Worm (Caenorhabditis elegans) whole organism, young adult: ENCODE results near the gene ncap-1.
A peak's percentile ranks its signal among the peaks of the same experiment; 100 is the strongest.

Source experiments
- B0261.1 ChIP-seq: sonication (generic microtip); optimal IDR thresholded peaks from 2 replicates; lab custom pipeline; 2016; ENCODE audit warnings: mild to moderate bottlenecking, missing genetic modification characterization, moderate library complexity, missing compliant biosample characterization
- C17E4.6 ChIP-seq: fragments of 200-800 bp; sonication (Bioruptor generic); IDR thresholded peaks from 2 replicates; pipeline ENCODE4 v1.3.6; 2022; ENCODE audit warnings: missing genetic modification reagents, missing genetic modification characterization, missing compliant biosample characterization
- F10E7.11 ChIP-seq: sonication (generic microtip); optimal IDR thresholded peaks from 2 replicates; lab custom pipeline; 2017; ENCODE audit warnings: mild to moderate bottlenecking, missing genetic modification characterization, moderate library complexity, missing compliant biosample characterization
- F23B12.7 ChIP-seq: sonication (generic microtip); optimal IDR thresholded peaks from 2 replicates; lab custom pipeline; 2017; ENCODE audit warnings: missing genetic modification characterization, mild to moderate bottlenecking, missing compliant biosample characterization, antibody characterized with exemption, moderate library complexity; ENCODE audit not compliant: insufficient read depth
- F33H1.4 ChIP-seq: fragments of 200-800 bp; sonication (Bioruptor generic); IDR thresholded peaks from 2 replicates; pipeline ENCODE4 v1.3.6; 2022; ENCODE audit warnings: missing genetic modification reagents, missing genetic modification characterization, missing compliant biosample characterization
- F49E8.2 ChIP-seq: sonication (generic microtip); optimal IDR thresholded peaks from 3 replicates; lab custom pipeline; 2017; ENCODE audit warnings: missing genetic modification characterization, mild to moderate bottlenecking, missing compliant biosample characterization, antibody characterized with exemption, moderate library complexity; ENCODE audit not compliant: insufficient read depth
- F52B5.7 ChIP-seq: sonication (generic microtip); optimal IDR thresholded peaks from 2 replicates; lab custom pipeline; 2016; ENCODE audit warnings: mild to moderate bottlenecking, missing genetic modification characterization, missing compliant biosample characterization
- F55B11.4 ChIP-seq: sonication (generic microtip); optimal IDR thresholded peaks from 2 replicates; lab custom pipeline; 2016; ENCODE audit warnings: missing compliant biosample characterization, missing genetic modification characterization, borderline replicate concordance; ENCODE audit not compliant: insufficient read depth
- T26A5.8 ChIP-seq: sonication (generic microtip); optimal IDR thresholded peaks from 2 replicates; lab custom pipeline; 2016; ENCODE audit warnings: missing genetic modification characterization, missing compliant biosample characterization
- aptf-3 ChIP-seq: fragments of 200-800 bp; sonication (Bioruptor generic); IDR thresholded peaks from 2 replicates; pipeline ENCODE4 v1.3.6; 2022; ENCODE audit warnings: missing genetic modification characterization, missing compliant biosample characterization
- ceh-100 ChIP-seq: fragments of 200-800 bp; sonication (Bioruptor generic); IDR thresholded peaks from 2 replicates; pipeline ENCODE4 v1.3.6; 2022; ENCODE audit warnings: missing genetic modification reagents, missing genetic modification characterization, missing compliant biosample characterization
- chd-7 ChIP-seq: sonication (generic microtip); optimal IDR thresholded peaks from 2 replicates; lab custom pipeline; 2016; ENCODE audit warnings: mild to moderate bottlenecking, missing genetic modification characterization, moderate library complexity, missing compliant biosample characterization
- dox-1 ChIP-seq: fragments of 200-800 bp; sonication (Bioruptor generic); IDR thresholded peaks from 2 replicates; pipeline ENCODE4 v1.3.6; 2022; ENCODE audit warnings: missing genetic modification reagents, missing genetic modification characterization, missing compliant biosample characterization
- egl-18 ChIP-seq: fragments of 200-800 bp; sonication (Bioruptor generic); IDR thresholded peaks from 2 replicates; pipeline ENCODE4 v1.3.6; 2022; ENCODE audit warnings: missing genetic modification reagents, missing genetic modification characterization, missing compliant biosample characterization
- egrh-3 ChIP-seq: fragments of 200-800 bp; sonication (Bioruptor generic); IDR thresholded peaks from 2 replicates; pipeline ENCODE4 v1.3.6; 2022; ENCODE audit warnings: missing genetic modification reagents, missing genetic modification characterization, missing compliant biosample characterization
- ets-4 ChIP-seq: fragments of 200-800 bp; sonication (Bioruptor generic); optimal IDR thresholded peaks from 2 replicates; lab custom pipeline; 2018; ENCODE audit warnings: mild to moderate bottlenecking, missing genetic modification characterization, missing compliant biosample characterization
- madf-6 ChIP-seq: fragments of 200-800 bp; sonication (Bioruptor generic); IDR thresholded peaks from 2 replicates; pipeline ENCODE4 v1.3.6; 2022; ENCODE audit warnings: missing genetic modification reagents, missing genetic modification characterization, missing compliant biosample characterization
- mcd-1 ChIP-seq: fragments of 200-800 bp; sonication (Bioruptor generic); IDR thresholded peaks from 2 replicates; pipeline ENCODE4 v1.3.6; 2022; ENCODE audit warnings: missing genetic modification reagents, missing genetic modification characterization, missing compliant biosample characterization
- nhr-179 ChIP-seq: sonication (generic microtip); optimal IDR thresholded peaks from 2 replicates; lab custom pipeline; 2016; ENCODE audit warnings: mild to moderate bottlenecking, missing genetic modification characterization, missing compliant biosample characterization
- nhr-27 ChIP-seq: fragments of 200-800 bp; sonication (Bioruptor generic); optimal IDR thresholded peaks from 2 replicates; lab custom pipeline; 2018; ENCODE audit warnings: mild to moderate bottlenecking, missing genetic modification characterization, moderate library complexity, missing compliant biosample characterization
- nhr-80 ChIP-seq: sonication (generic microtip); optimal IDR thresholded peaks from 2 replicates; lab custom pipeline; 2016; ENCODE audit warnings: missing genetic modification characterization, missing compliant biosample characterization
- pha-4 ChIP-seq: fragments of 150-350 bp; sonication (generic microtip); optimal IDR thresholded peaks from 2 replicates; lab custom pipeline; 2014; ENCODE audit warnings: missing biosample characterization, missing genetic modification reagents, missing genetic modification characterization
- repo-1 ChIP-seq: sonication (generic microtip); optimal IDR thresholded peaks from 2 replicates; lab custom pipeline; 2017; ENCODE audit warnings: mild to moderate bottlenecking, missing genetic modification characterization, missing compliant biosample characterization
- sdz-38 ChIP-seq: sonication (generic microtip); optimal IDR thresholded peaks from 2 replicates; lab custom pipeline; 2016; ENCODE audit warnings: missing genotype, missing genetic modification characterization, missing compliant biosample characterization
- snpc-1.1 ChIP-seq: sonication (generic microtip); optimal IDR thresholded peaks from 2 replicates; lab custom pipeline; 2017; ENCODE audit warnings: missing genetic modification characterization, mild to moderate bottlenecking, missing compliant biosample characterization, antibody characterized with exemption, moderate library complexity, missing genotype, missing genetic modification reagents; ENCODE audit not compliant: insufficient read depth
- tbx-9 ChIP-seq: sonication (generic microtip); optimal IDR thresholded peaks from 2 replicates; lab custom pipeline; 2016; ENCODE audit warnings: borderline replicate concordance, missing genetic modification characterization, inconsistent platforms, missing compliant biosample characterization
- tlf-1 ChIP-seq: fragments of 200-800 bp; sonication (Bioruptor generic); optimal IDR thresholded peaks from 2 replicates; lab custom pipeline; 2018; ENCODE audit warnings: mild to moderate bottlenecking, missing genetic modification characterization, missing compliant biosample characterization
- xnd-1 ChIP-seq: sonication (generic microtip); optimal IDR thresholded peaks from 2 replicates; lab custom pipeline; 2016; ENCODE audit warnings: missing genotype, missing genetic modification reagents, missing genetic modification characterization, missing compliant biosample characterization
- zfh-2 ChIP-seq: fragments of 200-800 bp; sonication (Bioruptor generic); conservative IDR thresholded peaks from 2 replicates; pipeline ENCODE4 v1.3.6; 2022; ENCODE audit warnings: missing genetic modification reagents, missing genetic modification characterization, missing compliant biosample characterization
- ztf-25 ChIP-seq: fragments of 200-800 bp; sonication (Bioruptor generic); IDR thresholded peaks from 2 replicates; pipeline ENCODE4 v1.3.6; 2022; ENCODE audit warnings: missing genetic modification reagents, missing genetic modification characterization, missing compliant biosample characterization
- ztf-28 ChIP-seq: fragments of 200-800 bp; sonication (Bioruptor generic); IDR thresholded peaks from 2 replicates; pipeline ENCODE4 v1.3.6; 2022; ENCODE audit warnings: missing genetic modification reagents, missing genetic modification characterization, missing compliant biosample characterization

The ncap-1 gene

DNA sequence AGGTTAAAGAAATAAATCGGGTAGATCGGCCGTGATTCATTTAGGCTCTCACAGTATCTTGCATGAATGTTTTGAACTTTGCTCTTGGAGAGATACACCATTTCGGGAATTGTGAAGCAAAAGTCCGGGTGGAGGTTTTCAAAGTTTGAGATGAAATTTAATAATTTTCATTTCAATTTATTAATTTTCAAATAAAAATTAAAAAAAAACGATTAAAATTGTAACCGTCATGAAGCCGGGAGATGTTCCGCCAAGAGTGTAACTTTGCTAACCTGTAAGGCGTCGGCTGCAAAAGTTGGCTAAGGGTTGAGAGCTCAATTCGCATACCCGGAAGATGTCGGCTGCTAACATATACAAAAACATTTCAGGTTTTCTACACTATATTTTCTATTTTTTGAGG, 15.2 kb upstream of the ncap-1 start, which contains the start of gene irld-67:
Gene irld-67 (minus strand): TSS at position 101 of the 400 bp plus-strand sequence.
- TF ChIP-seq madf-6 (GFP tag; lab: Robert Waterston, UW) (no peak), B0261.1 (tag; lab: Kevin White, UChicago) (no peak), ztf-25 (GFP tag; lab: Robert Waterston, UW) (no peak), ceh-100 (GFP tag; lab: Robert Waterston, UW) (no peak), chd-7 (tag; lab: Kevin White, UChicago) (no peak), tlf-1 (GFP tag; lab: Kevin White, UChicago) (no peak), pha-4 (tag; lab: Kevin White, UChicago) (no peak), repo-1 (no peak)

ce11 chrII:2931564-2931963, 12.4 kb upstream of the ncap-1 start:
- TF ChIP-seq zfh-2 (GFP tag; lab: Robert Waterston, UW) = peak; percentile 62; the same call in 1 of the 2 replicates
- no peak for TF ChIP-seq mcd-1
- no peak for TF ChIP-seq xnd-1

ce11 chrII:2930499-2930898, 11.4 kb upstream of the ncap-1 start, which contains the start of the genes irld-64 and irld-63:
TSS of gene irld-64 (minus strand) at chrII:2930599.
TSS of gene irld-63 (plus strand) at chrII:2930728.
- no peak for TF ChIP-seq tbx-9 (tag; lab: Kevin White, UChicago)
- no peak for TF ChIP-seq F33H1.4 (GFP tag; lab: Robert Waterston, UW)
- TF ChIP-seq nhr-179 = no peak

DNA sequence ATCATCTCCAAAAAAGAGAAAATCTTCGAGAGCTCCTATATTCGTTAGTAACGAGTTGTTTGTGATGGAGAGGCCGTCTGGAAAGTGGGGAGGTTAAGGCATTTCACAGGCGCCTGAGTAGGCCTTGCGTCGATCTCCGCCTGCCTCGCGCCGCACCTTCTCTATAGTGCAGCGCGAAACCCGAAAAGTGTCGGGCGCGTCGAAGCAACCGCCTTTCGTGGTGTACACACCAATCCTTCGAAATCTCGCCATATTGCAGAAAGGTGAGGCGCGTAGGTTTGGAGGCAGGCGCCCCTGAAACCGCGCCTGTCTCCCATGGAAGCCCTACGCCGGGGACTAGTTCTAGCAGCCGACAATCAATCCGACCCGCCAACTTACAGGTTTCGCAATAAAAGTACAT, 10.7 kb upstream of the ncap-1 start:
- TF ChIP-seq zfh-2 (GFP tag; lab: Robert Waterston, UW) (peak; percentile 81), F52B5.7 (tag; lab: Kevin White, UChicago) (no peak), F55B11.4 (tag; lab: Kevin White, UChicago) (no peak), snpc-1.1 (tag; lab: Kevin White, UChicago) (peak; percentile 54), ztf-28 (0 out of 2 replicates have a peak, but pooled peaks have one; percentile 10), T26A5.8 (tag; lab: Kevin White, UChicago) (no peak), sdz-38 (tag; lab: Kevin White, UChicago) (no peak)
- TF ChIP-seq, all 124 proteins: peak for 3

DNA sequence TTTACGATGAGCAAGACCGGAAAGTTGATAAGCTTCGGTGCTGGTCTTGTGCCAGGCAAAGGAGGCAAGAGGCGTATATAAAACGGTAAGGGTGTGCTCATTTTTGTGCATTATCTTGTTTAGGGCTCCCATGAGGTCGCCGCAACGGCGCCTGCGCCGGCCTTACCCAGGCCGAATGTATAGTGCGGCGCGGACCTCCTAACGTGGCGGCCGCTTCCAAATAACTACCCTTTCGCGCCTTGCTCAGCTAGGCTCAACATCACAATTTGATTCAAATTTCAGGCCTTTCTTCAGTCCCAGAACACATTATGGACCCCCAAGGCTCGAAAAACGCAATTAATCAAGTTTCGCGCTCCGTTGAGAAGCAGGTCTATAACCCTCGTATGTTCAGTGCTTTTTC, 8.4 kb upstream of the ncap-1 start, which contains the start of the genes ZK355.3 and ZK355.8:
Gene ZK355.3 (minus strand): TSS at position 101 of the 400 bp plus-strand sequence.
Gene ZK355.8 (plus strand): TSS at position 272 of the 400 bp plus-strand sequence.
- TF ChIP-seq F49E8.2 (tag; lab: Kevin White, UChicago) (no peak), nhr-80 (tag; lab: Kevin White, UChicago) (no peak), ets-4 (no peak), egl-18 (GFP tag; lab: Robert Waterston, UW) (no peak), F23B12.7 (tag; lab: Kevin White, UChicago) (no peak), zfh-2 (GFP tag; lab: Robert Waterston, UW) (peak; percentile 49), dox-1 (GFP tag; lab: Robert Waterston, UW) (no peak)

DNA sequence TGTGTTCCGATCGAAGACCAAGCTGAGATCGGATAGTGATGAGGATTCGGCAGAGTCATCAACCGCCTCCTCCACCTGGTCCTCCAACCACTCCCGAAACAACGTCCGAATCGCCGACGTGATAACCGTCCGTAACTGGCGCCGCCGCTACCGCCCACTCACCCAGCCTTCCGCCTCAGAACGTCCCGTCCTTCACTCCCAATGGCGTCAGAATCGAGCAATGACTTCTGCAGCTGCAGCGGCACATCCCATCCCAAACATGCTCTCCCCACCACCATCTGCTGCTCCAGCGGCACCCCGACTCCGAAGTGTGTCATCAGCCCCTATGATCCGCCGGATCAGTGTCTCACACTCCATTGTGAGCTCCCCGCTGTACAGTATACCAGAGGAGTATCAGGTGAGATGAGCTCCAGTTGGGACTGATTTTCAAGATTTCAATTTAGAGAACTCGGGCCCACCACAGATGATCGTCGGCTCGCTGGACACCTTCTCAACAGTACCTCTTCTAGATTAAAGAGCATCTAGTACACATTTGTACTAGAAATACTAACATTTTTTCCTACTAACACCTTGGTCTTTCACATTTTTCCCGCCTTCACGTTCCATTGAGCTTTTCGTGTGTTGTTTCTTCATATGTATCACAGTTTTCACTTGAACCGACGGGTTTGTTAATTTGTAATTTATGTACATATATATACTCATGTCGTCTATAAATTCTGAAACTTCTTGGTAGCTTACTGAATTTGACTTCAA, 6.9 kb upstream of the ncap-1 start:
- TF ChIP-seq aptf-3 (0 out of 2 replicates have a peak, but pooled peaks have one; percentile 7), nhr-27 (tag; lab: Kevin White, UChicago) (no peak), zfh-2 (GFP tag; lab: Robert Waterston, UW) (peak; percentile 68), mcd-1 (0 out of 2 replicates have a peak, but pooled peaks have one; percentile 28), C17E4.6 (GFP tag; lab: Robert Waterston, UW) (no peak), F10E7.11 (tag; lab: Kevin White, UChicago) (peak; percentile 15), ets-4 (peak; percentile 3), egrh-3 (GFP tag; lab: Robert Waterston, UW) (peak; percentile 72)
